Worm (Caenorhabditis elegans) whole organism, young adult: ENCODE measurements around the gene sulp-5.
A peak's percentile ranks its signal among the peaks of the same experiment; 100 is the strongest.

ENCODE experiments used
- B0336.3 ChIP-seq: fragments of 200-800 bp; sonication (Bioruptor generic); IDR thresholded peaks from 2 replicates; pipeline ENCODE4 v1.3.6; 2022; ENCODE audit warnings: missing genetic modification characterization, missing compliant biosample characterization
- C06A6.2 ChIP-seq: fragments of 200-800 bp; sonication (Bioruptor generic); conservative IDR thresholded peaks from 2 replicates; pipeline ENCODE4 v1.3.6; 2022; ENCODE audit warnings: missing genetic modification characterization, missing compliant biosample characterization
- F39B2.1 ChIP-seq: fragments of 200-800 bp; sonication (Bioruptor generic); IDR thresholded peaks from 2 replicates; pipeline ENCODE4 v1.3.6; 2022; ENCODE audit warnings: missing genetic modification reagents, missing genetic modification characterization, missing compliant biosample characterization
- K11D2.4 ChIP-seq: fragments of 200-800 bp; sonication (Bioruptor generic); IDR thresholded peaks from 2 replicates; pipeline ENCODE4 v1.3.6; 2022; ENCODE audit warnings: missing genetic modification reagents, missing genetic modification characterization, missing compliant biosample characterization
- K12H6.12 ChIP-seq: fragments of 200-800 bp; sonication (Bioruptor generic); optimal IDR thresholded peaks from 2 replicates; lab custom pipeline; 2018; ENCODE audit warnings: mild to moderate bottlenecking, missing genetic modification characterization, missing compliant biosample characterization
- T07F8.4 ChIP-seq: sonication (generic microtip); optimal IDR thresholded peaks from 2 replicates; lab custom pipeline; 2016; ENCODE audit warnings: mild to moderate bottlenecking, missing genetic modification characterization, moderate library complexity, missing compliant biosample characterization
- Y95B8A.8 ChIP-seq: fragments of 200-800 bp; sonication (Bioruptor generic); IDR thresholded peaks from 2 replicates; pipeline ENCODE4 v1.3.6; 2022; ENCODE audit warnings: missing genetic modification reagents, missing genetic modification characterization, missing compliant biosample characterization
- ZK185.1 ChIP-seq: sonication (generic microtip); optimal IDR thresholded peaks from 2 replicates; lab custom pipeline; 2016; ENCODE audit warnings: mild to moderate bottlenecking, missing genetic modification characterization, missing compliant biosample characterization; ENCODE audit not compliant: poor library complexity, severe bottlenecking
- ama-1 ChIP-seq, 3 experiments: fragments of 150-350 bp in 1 of 3; sonication (generic microtip) in 2 of 3; optimal IDR thresholded peaks; 2 replicates each; lab custom pipeline; 2014 to 2018; ENCODE audit warnings: missing biosample characterization in 2 of 3, missing genetic modification characterization in 2 of 3, missing genetic modification reagents in 2 of 3
- attf-5 ChIP-seq: fragments of 200-800 bp; sonication (Bioruptor generic); optimal IDR thresholded peaks from 2 replicates; lab custom pipeline; 2018; ENCODE audit warnings: mild to moderate bottlenecking, missing genetic modification characterization, missing compliant biosample characterization
- attf-6 ChIP-seq: fragments of 200-800 bp; sonication (Bioruptor generic); IDR thresholded peaks from 2 replicates; pipeline ENCODE4 v1.3.6; 2022; ENCODE audit warnings: missing genetic modification reagents, missing genetic modification characterization, missing compliant biosample characterization
- bed-1 ChIP-seq: fragments of 200-800 bp; sonication (Bioruptor generic); IDR thresholded peaks from 2 replicates; pipeline ENCODE4 v1.3.6; 2022; ENCODE audit warnings: missing genetic modification reagents, missing genetic modification characterization, missing compliant biosample characterization
- cebp-1 ChIP-seq, 2 experiments: fragments of 200-800 bp in 1 of 2; sonication (Bioruptor generic) in 1 of 2; sonication (generic microtip) in 1 of 2; IDR thresholded peaks in 1 of 2; optimal IDR thresholded peaks in 1 of 2; 2 replicates each; pipeline versions ENCODE4 v1.3.6 to Lab custom; 2017 to 2022; ENCODE audit warnings: missing compliant biosample characterization in 2 of 2, missing genetic modification characterization in 2 of 2, mild to moderate bottlenecking in 1 of 2, missing genetic modification reagents in 1 of 2, moderate library complexity in 1 of 2
- chd-7 ChIP-seq: sonication (generic microtip); optimal IDR thresholded peaks from 2 replicates; lab custom pipeline; 2016; ENCODE audit warnings: mild to moderate bottlenecking, missing genetic modification characterization, moderate library complexity, missing compliant biosample characterization
- hmg-1.2 ChIP-seq: fragments of 200-800 bp; sonication (Bioruptor generic); IDR thresholded peaks from 2 replicates; pipeline ENCODE4 v1.3.6; 2022; ENCODE audit warnings: missing genetic modification reagents, missing genetic modification characterization, missing compliant biosample characterization
- hrde-1 ChIP-seq: sonication (generic microtip); optimal IDR thresholded peaks from 2 replicates; lab custom pipeline; 2016; ENCODE audit warnings: missing genetic modification characterization, mild to moderate bottlenecking, missing compliant biosample characterization, moderate library complexity, missing genotype, missing genetic modification reagents, borderline replicate concordance
- let-607 ChIP-seq, 2 experiments: fragments of 200-800 bp in 1 of 2; sonication (Bioruptor generic) in 1 of 2; sonication (generic microtip) in 1 of 2; optimal IDR thresholded peaks; 2 replicates each; lab custom pipeline; 2016 to 2018; ENCODE audit warnings: mild to moderate bottlenecking in 2 of 2, missing compliant biosample characterization in 2 of 2, missing genetic modification characterization in 2 of 2, moderate library complexity in 2 of 2, missing genotype in 1 of 2
- lin-26 ChIP-seq: fragments of 200-800 bp; sonication (Bioruptor generic); IDR thresholded peaks from 2 replicates; pipeline ENCODE4 v1.3.6; 2022; ENCODE audit warnings: missing genetic modification reagents, missing genetic modification characterization, missing compliant biosample characterization
- lin-35 ChIP-seq, 3 experiments: fragments of 150-350 bp in 2 of 3; sonication (generic microtip) in 1 of 3; optimal IDR thresholded peaks; 2 replicates each; lab custom pipeline; 2014 to 2018; ENCODE audit warnings: missing biosample characterization in 3 of 3, missing genetic modification characterization in 3 of 3, missing genetic modification reagents in 3 of 3
- lin-40 ChIP-seq: sonication (generic microtip); optimal IDR thresholded peaks from 2 replicates; lab custom pipeline; 2016; ENCODE audit warnings: missing genetic modification characterization, mild to moderate bottlenecking, missing compliant biosample characterization, missing genotype, missing genetic modification reagents
- lsy-27 ChIP-seq: sonication (generic microtip); optimal IDR thresholded peaks from 2 replicates; lab custom pipeline; 2017; ENCODE audit warnings: missing genetic modification characterization, mild to moderate bottlenecking, missing compliant biosample characterization, antibody characterized with exemption, missing genotype, borderline replicate concordance; ENCODE audit not compliant: insufficient read depth
- mel-28 ChIP-seq: sonication (generic microtip); optimal IDR thresholded peaks from 2 replicates; lab custom pipeline; 2016; ENCODE audit warnings: borderline replicate concordance, mild to moderate bottlenecking, missing genetic modification characterization, missing compliant biosample characterization
- nhr-80 ChIP-seq: sonication (generic microtip); optimal IDR thresholded peaks from 2 replicates; lab custom pipeline; 2016; ENCODE audit warnings: missing genetic modification characterization, missing compliant biosample characterization
- pbrm-1 ChIP-seq: fragments of 200-800 bp; sonication (Bioruptor generic); IDR thresholded peaks from 2 replicates; pipeline ENCODE4 v1.3.6; 2022; ENCODE audit warnings: missing genetic modification reagents, missing genetic modification characterization, missing compliant biosample characterization
- repo-1 ChIP-seq: sonication (generic microtip); optimal IDR thresholded peaks from 2 replicates; lab custom pipeline; 2017; ENCODE audit warnings: mild to moderate bottlenecking, missing genetic modification characterization, missing compliant biosample characterization
- snpc-4 ChIP-seq, 5 experiments: fragments of 150-350 bp in 1 of 5; sonication (generic microtip) in 4 of 5; optimal IDR thresholded peaks; 2 replicates each; lab custom pipeline; 2014 to 2018; ENCODE audit warnings: missing genetic modification characterization in 5 of 5, missing biosample characterization in 3 of 5, antibody characterized with exemption in 2 of 5, mild to moderate bottlenecking in 2 of 5, missing compliant biosample characterization in 2 of 5, missing genotype in 2 of 5, moderate library complexity in 2 of 5, missing genetic modification reagents in 1 of 5
- tbp1 ChIP-seq: fragments of 200-800 bp; sonication (Bioruptor generic); optimal IDR thresholded peaks from 2 replicates; lab custom pipeline; 2018; ENCODE audit warnings: mild to moderate bottlenecking, missing genetic modification characterization, missing compliant biosample characterization
- unc-62 ChIP-seq: fragments of 150-350 bp; optimal IDR thresholded peaks from 2 replicates; lab custom pipeline; 2014; ENCODE audit warnings: missing biosample characterization, missing genetic modification reagents, missing genetic modification characterization
- zfh-2 ChIP-seq: fragments of 200-800 bp; sonication (Bioruptor generic); conservative IDR thresholded peaks from 2 replicates; pipeline ENCODE4 v1.3.6; 2022; ENCODE audit warnings: missing genetic modification reagents, missing genetic modification characterization, missing compliant biosample characterization
- zim-3 ChIP-seq: sonication (generic microtip); optimal IDR thresholded peaks from 2 replicates; lab custom pipeline; 2017; ENCODE audit warnings: mild to moderate bottlenecking, missing genetic modification characterization, moderate library complexity, missing compliant biosample characterization
- ztf-22 ChIP-seq: fragments of 200-800 bp; sonication (Bioruptor generic); optimal IDR thresholded peaks from 2 replicates; lab custom pipeline; 2018; ENCODE audit warnings: mild to moderate bottlenecking, missing genetic modification characterization, moderate library complexity, missing compliant biosample characterization
- ztf-26 ChIP-seq: sonication (generic microtip); optimal IDR thresholded peaks from 2 replicates; lab custom pipeline; 2017; ENCODE audit warnings: missing genetic modification characterization, missing compliant biosample characterization
- ztf-28 ChIP-seq: fragments of 200-800 bp; sonication (Bioruptor generic); IDR thresholded peaks from 2 replicates; pipeline ENCODE4 v1.3.6; 2022; ENCODE audit warnings: missing genetic modification reagents, missing genetic modification characterization, missing compliant biosample characterization
- ztf-6 ChIP-seq: fragments of 200-800 bp; sonication (Bioruptor generic); IDR thresholded peaks from 2 replicates; pipeline ENCODE4 v1.3.6; 2022; ENCODE audit warnings: missing genetic modification reagents, missing genetic modification characterization, missing compliant biosample characterization

sulp-5 gene

DNA sequence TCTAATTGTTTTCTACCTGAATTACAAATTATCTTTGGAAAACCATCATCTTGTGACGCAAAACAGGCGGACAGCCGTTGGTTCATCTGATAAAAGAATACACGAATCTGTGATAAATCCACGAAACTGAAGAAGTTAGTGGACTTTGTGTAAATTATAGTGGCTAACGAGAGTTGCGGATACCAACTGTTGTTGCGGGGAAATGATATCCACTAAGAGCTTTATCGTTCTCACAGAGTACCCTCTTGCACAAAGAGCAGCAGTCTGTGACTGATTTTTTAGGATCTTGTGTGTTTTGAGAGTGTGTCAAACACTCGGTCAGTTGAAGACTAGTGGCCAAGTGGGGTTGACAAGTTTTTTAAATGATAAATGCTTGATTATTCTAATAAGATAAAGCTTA is 39.8 kb downstream of the sulp-5 start:
- TF ChIP-seq F39B2.1 (GFP tag; lab: Robert Waterston, UW), result no peak
- TF ChIP-seq hmg-1.2 (GFP tag; lab: Robert Waterston, UW), result no peak
- no peak for TF ChIP-seq pbrm-1
- TF ChIP-seq ztf-22 (GFP tag; lab: Kevin White, UChicago), result no peak
- TF ChIP-seq hrde-1 (tag; lab: Kevin White, UChicago), result no peak
- TF ChIP-seq ztf-26 (tag; lab: Kevin White, UChicago), result no peak
- no peak for TF ChIP-seq ztf-28 (GFP tag; lab: Robert Waterston, UW)
- no peak for TF ChIP-seq lsy-27 (tag; lab: Kevin White, UChicago)

DNA sequence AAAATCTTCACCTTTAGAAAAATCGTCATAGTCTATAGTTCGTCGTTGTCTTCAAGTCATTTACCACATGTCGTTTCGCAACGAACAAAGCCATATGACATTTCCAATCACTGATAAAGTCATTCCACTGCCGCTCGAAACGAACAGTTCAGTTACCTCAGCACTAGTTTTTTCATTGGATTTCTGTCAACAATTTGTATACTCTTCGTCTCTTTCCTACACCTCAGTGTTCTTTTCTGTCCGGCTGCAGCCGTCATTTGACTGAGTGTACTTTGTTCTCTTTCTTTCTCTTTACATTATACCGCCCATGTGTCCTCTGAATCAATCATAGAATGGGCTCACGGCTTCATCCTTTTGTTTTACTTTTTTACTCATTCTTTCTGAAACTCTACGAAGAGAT is 41.4 kb downstream of the sulp-5 start:
- TF ChIP-seq chd-7 (tag; lab: Kevin White, UChicago) (no peak), B0336.3 (peak; percentile 10; the same call in 1 of the 2 replicates), mel-28 (no peak), ztf-6 (GFP tag; lab: Robert Waterston, UW) (no peak), ama-1 (optimal IDR thresholded peaks at IDR 0.05; lab: Kevin White, UChicago) (no peak), ama-1 (GFP tag; optimal IDR thresholded peaks at IDR 0.05; lab: Kevin White, UChicago) (no peak), lin-26 (GFP tag; lab: Robert Waterston, UW) (peak; percentile 35; the same call in 1 of the 2 replicates), nhr-80 (tag; lab: Kevin White, UChicago) (peak; percentile 82), C06A6.2 (GFP tag; lab: Robert Waterston, UW) (no peak), K11D2.4 (GFP tag; lab: Robert Waterston, UW) (no peak), lin-40 (tag; lab: Kevin White, UChicago) (peak; percentile 27), repo-1 (tag; lab: Kevin White, UChicago) (peak; percentile 17), cebp-1 (GFP tag; IDR thresholded peaks at IDR 0.05; lab: Robert Waterston, UW) (peak; percentile 76; the same call in 1 of the 2 replicates), cebp-1 (tag; optimal IDR thresholded peaks at IDR 0.05; lab: Kevin White, UChicago) (peak; percentile 86), lin-35 (GFP tag; optimal IDR thresholded peaks at IDR 0.05; lab: Kevin White, UChicago) (peak in 1 of 3 experiments; percentile 24), attf-5 (GFP tag; lab: Kevin White, UChicago) (peak; percentile 40), unc-62 (peak; percentile 69), T07F8.4 (tag; lab: Kevin White, UChicago) (no peak), K12H6.12 (tag; lab: Kevin White, UChicago) (peak; percentile 56), lsy-27 (tag; lab: Kevin White, UChicago) (no peak), bed-1 (no peak), pbrm-1 (no peak), tbp1 (GFP tag; lab: Kevin White, UChicago) (peak; percentile 26), zim-3 (tag; lab: Kevin White, UChicago) (no peak), attf-6 (no peak), ZK185.1 (tag; lab: Kevin White, UChicago) (peak; percentile 17), zfh-2 (GFP tag; lab: Robert Waterston, UW) (no peak), snpc-4 (GFP tag; optimal IDR thresholded peaks at IDR 0.05; lab: Kevin White, UChicago) (no peak), snpc-4 (tag; optimal IDR thresholded peaks at IDR 0.05; lab: Kevin White, UChicago) (peak in 2 of 4 experiments; percentile 27 to 43), Y95B8A.8 (no peak), let-607 (tag; optimal IDR thresholded peaks at IDR 0.05; lab: Kevin White, UChicago) (peak; percentile 40 to 43)
